Worm (Caenorhabditis elegans) whole organism, L2 larva: Measurements from ENCODE around the gene rpb-6.
A peak's percentile ranks its signal among the peaks of the same experiment; 100 is the strongest.

ENCODE experiments used
- C34F6.9 ChIP-seq: fragments of 150-350 bp; optimal IDR thresholded peaks from 2 replicates; lab custom pipeline; 2014; ENCODE audit warnings: missing biosample characterization, missing genetic modification characterization
- R02D3.7 ChIP-seq: fragments of 150-350 bp; optimal IDR thresholded peaks from 2 replicates; lab custom pipeline; 2014; ENCODE audit warnings: missing biosample characterization, missing genetic modification characterization
- ZK546.5 ChIP-seq: sonication (generic microtip); optimal IDR thresholded peaks from 2 replicates; lab custom pipeline; 2017; ENCODE audit warnings: missing biosample characterization, missing genetic modification characterization
- aly-2 ChIP-seq: fragments of 150-350 bp; optimal IDR thresholded peaks from 2 replicates; lab custom pipeline; 2014; ENCODE audit warnings: missing biosample characterization, missing genetic modification characterization
- ceh-16 ChIP-seq: fragments of 150-350 bp; optimal IDR thresholded peaks from 2 replicates; lab custom pipeline; 2014; ENCODE audit warnings: missing biosample characterization, missing genetic modification characterization
- ceh-82 ChIP-seq: fragments of 150-350 bp; optimal IDR thresholded peaks from 2 replicates; lab custom pipeline; 2014; ENCODE audit warnings: missing biosample characterization, missing genetic modification characterization
- crh-2 ChIP-seq: sonication (generic microtip); optimal IDR thresholded peaks from 2 replicates; lab custom pipeline; 2017; ENCODE audit warnings: missing biosample characterization, missing genetic modification characterization
- dmd-4 ChIP-seq: sonication (generic microtip); optimal IDR thresholded peaks from 2 replicates; lab custom pipeline; 2017; ENCODE audit warnings: missing biosample characterization, missing genetic modification characterization
- egl-27 ChIP-seq: sonication (generic microtip); optimal IDR thresholded peaks from 3 replicates; lab custom pipeline; 2017; ENCODE audit warnings: missing biosample characterization, missing genetic modification reagents, missing genetic modification characterization
- elt-1 ChIP-seq: fragments of 150-350 bp; optimal IDR thresholded peaks from 2 replicates; lab custom pipeline; 2014; ENCODE audit warnings: missing biosample characterization, missing genetic modification characterization
- elt-3 ChIP-seq: sonication (generic microtip); optimal IDR thresholded peaks from 2 replicates; lab custom pipeline; 2017; ENCODE audit warnings: missing biosample characterization, missing genetic modification characterization
- fos-1 ChIP-seq: fragments of 150-350 bp; optimal IDR thresholded peaks from 2 replicates; lab custom pipeline; 2014; ENCODE audit warnings: missing biosample characterization, missing genetic modification characterization
- gmeb-1 ChIP-seq: fragments of 150-350 bp; optimal IDR thresholded peaks from 2 replicates; lab custom pipeline; 2014; ENCODE audit warnings: missing biosample characterization, missing genetic modification characterization
- lin-11 ChIP-seq: fragments of 150-350 bp; sonication (generic microtip); optimal IDR thresholded peaks from 2 replicates; lab custom pipeline; 2014; ENCODE audit warnings: missing biosample characterization, missing genetic modification characterization, inconsistent platforms, mixed read lengths
- lin-13 ChIP-seq: fragments of 150-350 bp; optimal IDR thresholded peaks from 2 replicates; lab custom pipeline; 2014; ENCODE audit warnings: missing biosample characterization, missing genetic modification reagents, missing genetic modification characterization
- lin-39 ChIP-seq: fragments of 150-350 bp; optimal IDR thresholded peaks from 2 replicates; lab custom pipeline; 2014; ENCODE audit warnings: missing biosample characterization, missing genetic modification reagents, missing genetic modification characterization
- lsy-2 ChIP-seq, 2 experiments: fragments of 150-350 bp in 1 of 2; sonication (generic microtip) in 1 of 2; optimal IDR thresholded peaks; 2 replicates each; lab custom pipeline; 2014 to 2017; ENCODE audit warnings: missing biosample characterization in 2 of 2, missing genetic modification characterization in 2 of 2
- mab-5 ChIP-seq: fragments of 150-350 bp; optimal IDR thresholded peaks from 2 replicates; lab custom pipeline; 2014; ENCODE audit warnings: missing biosample characterization, missing genetic modification characterization
- mdl-1 ChIP-seq, 2 experiments: fragments of 150-350 bp in 1 of 2; sonication (generic microtip) in 1 of 2; optimal IDR thresholded peaks; 2 replicates each; lab custom pipeline; 2017; ENCODE audit warnings: missing biosample characterization in 2 of 2, missing genetic modification characterization in 2 of 2
- nhr-10 ChIP-seq: sonication (generic microtip); optimal IDR thresholded peaks from 2 replicates; lab custom pipeline; 2017; ENCODE audit warnings: missing biosample characterization, missing genetic modification characterization
- nhr-11 ChIP-seq: fragments of 150-350 bp; optimal IDR thresholded peaks from 2 replicates; lab custom pipeline; 2014; ENCODE audit warnings: missing biosample characterization, missing genetic modification characterization
- nhr-129 ChIP-seq: fragments of 150-350 bp; optimal IDR thresholded peaks from 2 replicates; lab custom pipeline; 2014; ENCODE audit warnings: missing biosample characterization, missing genetic modification characterization
- nhr-21 ChIP-seq: fragments of 150-350 bp; optimal IDR thresholded peaks from 2 replicates; lab custom pipeline; 2014; ENCODE audit warnings: missing biosample characterization, missing genetic modification characterization
- nhr-23 ChIP-seq: fragments of 150-350 bp; optimal IDR thresholded peaks from 2 replicates; lab custom pipeline; 2014; ENCODE audit warnings: missing biosample characterization, missing genetic modification reagents, missing genetic modification characterization
- nhr-237 ChIP-seq: fragments of 150-350 bp; optimal IDR thresholded peaks from 2 replicates; lab custom pipeline; 2014; ENCODE audit warnings: missing biosample characterization, missing genetic modification characterization
- nhr-25 ChIP-seq: fragments of 150-350 bp; sonication (generic microtip); optimal IDR thresholded peaks from 3 replicates; lab custom pipeline; 2014; ENCODE audit warnings: missing biosample characterization, missing genetic modification characterization
- nhr-6 ChIP-seq: fragments of 150-350 bp; optimal IDR thresholded peaks from 2 replicates; lab custom pipeline; 2014; ENCODE audit warnings: missing biosample characterization, missing genetic modification characterization
- peb-1 ChIP-seq: fragments of 150-350 bp; optimal IDR thresholded peaks from 2 replicates; lab custom pipeline; 2014; ENCODE audit warnings: missing biosample characterization, missing genetic modification characterization
- sem-4 ChIP-seq: fragments of 150-350 bp; optimal IDR thresholded peaks from 2 replicates; lab custom pipeline; 2014; ENCODE audit warnings: missing biosample characterization, missing genetic modification reagents, missing genetic modification characterization
- skn-1 ChIP-seq: sonication (generic microtip); optimal IDR thresholded peaks from 2 replicates; lab custom pipeline; 2017; ENCODE audit warnings: missing biosample characterization, missing genetic modification characterization
- sma-3 ChIP-seq: sonication (generic microtip); optimal IDR thresholded peaks from 2 replicates; lab custom pipeline; 2016; ENCODE audit warnings: missing genetic modification reagents, missing genetic modification characterization, missing compliant biosample characterization
- sma-9 ChIP-seq, 2 experiments: fragments of 150-350 bp in 1 of 2; sonication (generic microtip) in 1 of 2; optimal IDR thresholded peaks; 2 replicates each; lab custom pipeline; 2014 to 2016; ENCODE audit warnings: missing genetic modification characterization in 2 of 2, mild to moderate bottlenecking in 1 of 2, missing biosample characterization in 1 of 2, missing compliant biosample characterization in 1 of 2, missing genetic modification reagents in 1 of 2, moderate library complexity in 1 of 2
- unc-39 ChIP-seq: fragments of 150-350 bp; optimal IDR thresholded peaks from 2 replicates; lab custom pipeline; 2014; ENCODE audit warnings: missing biosample characterization, missing genetic modification characterization
- unc-55 ChIP-seq: fragments of 150-350 bp; sonication (generic microtip); optimal IDR thresholded peaks from 3 replicates; lab custom pipeline; 2014; ENCODE audit warnings: missing biosample characterization, missing genetic modification reagents, missing genetic modification characterization
- unc-62 ChIP-seq: fragments of 150-350 bp; optimal IDR thresholded peaks from 2 replicates; lab custom pipeline; 2014; ENCODE audit warnings: missing biosample characterization, missing genetic modification reagents, missing genetic modification characterization
- zag-1 ChIP-seq: fragments of 150-350 bp; optimal IDR thresholded peaks from 2 replicates; lab custom pipeline; 2014; ENCODE audit warnings: missing biosample characterization, missing genetic modification characterization
- ztf-1 ChIP-seq: fragments of 200-800 bp; sonication (Bioruptor generic); conservative IDR thresholded peaks from 2 replicates; pipeline ENCODE4 v1.3.6; 2022; ENCODE audit warnings: missing genetic modification characterization, missing compliant biosample characterization
- ztf-11 ChIP-seq: sonication (generic microtip); optimal IDR thresholded peaks from 2 replicates; lab custom pipeline; 2017; ENCODE audit warnings: missing biosample characterization, missing genetic modification characterization
- ztf-4 ChIP-seq: fragments of 150-350 bp; optimal IDR thresholded peaks from 2 replicates; lab custom pipeline; 2014; ENCODE audit warnings: missing biosample characterization, missing genetic modification characterization

Gene rpb-6

ce11 chrII:10578843-10579430 lies at the start of gene rpb-6:
rpb-6 (plus strand) TSS chrII:10579380.
- peak; percentile 78 for TF ChIP-seq gmeb-1
- peak in 1 of 2 experiments; percentile 59 for TF ChIP-seq lsy-2 (tag; optimal IDR thresholded peaks at IDR 0.05; lab: Kevin White, UChicago)
- TF ChIP-seq sma-3 (GFP tag; lab: Kevin White, UChicago) = no peak
- no peak for TF ChIP-seq ztf-4 (tag; lab: Kevin White, UChicago)
- TF ChIP-seq mab-5 (tag; lab: Kevin White, UChicago) = no peak
- peak; percentile 56 for TF ChIP-seq unc-55 (GFP tag; lab: Kevin White, UChicago)

- no peak for TF ChIP-seq sem-4 (tag; lab: Kevin White, UChicago)
- TF ChIP-seq, all 48 proteins: peak for 0
These were observed 48.3 kb upstream of the rpb-6 start for ce11 chrII:10530907-10531306.

- TF ChIP-seq nhr-11 = no peak
- no peak for TF ChIP-seq lin-13 (GFP tag; lab: Kevin White, UChicago)
- TF ChIP-seq mab-5 (tag; lab: Kevin White, UChicago) = no peak
- TF ChIP-seq R02D3.7 (tag; lab: Kevin White, UChicago) = no peak
- no peak for TF ChIP-seq egl-27 (tag; lab: Kevin White, UChicago)
- no peak for TF ChIP-seq gmeb-1
- TF ChIP-seq peb-1 (tag; lab: Kevin White, UChicago) = no peak
- TF ChIP-seq unc-39 (tag; lab: Kevin White, UChicago) = no peak
- TF ChIP-seq ceh-16 (tag; lab: Kevin White, UChicago) = no peak
These were observed 47.6 kb upstream of the rpb-6 start for ce11 chrII:10531604-10532003.

ce11 chrII:10533985-10534384 lies 45.2 kb upstream of the rpb-6 start:
- TF ChIP-seq peb-1 (tag; lab: Kevin White, UChicago) (no peak), lin-11 (tag; lab: Kevin White, UChicago) (no peak), sem-4 (tag; lab: Kevin White, UChicago) (no peak), ceh-82 (tag; lab: Kevin White, UChicago) (no peak), elt-3 (tag; lab: Kevin White, UChicago) (no peak), sma-3 (GFP tag; lab: Kevin White, UChicago) (no peak), nhr-237 (no peak), ztf-1 (GFP tag; lab: Robert Waterston, UW) (no peak), mab-5 (tag; lab: Kevin White, UChicago) (no peak), unc-62 (GFP tag; lab: Kevin White, UChicago) (no peak), nhr-21 (tag; lab: Kevin White, UChicago) (no peak)

- TF ChIP-seq elt-1 (tag; lab: Kevin White, UChicago) (no peak), ztf-11 (tag; lab: Kevin White, UChicago) (no peak), lin-11 (tag; lab: Kevin White, UChicago) (no peak), nhr-129 (tag; lab: Kevin White, UChicago) (no peak), C34F6.9 (no peak), dmd-4 (tag; lab: Kevin White, UChicago) (no peak), aly-2 (no peak), sma-9 (GFP tag; optimal IDR thresholded peaks at IDR 0.05; lab: Kevin White, UChicago) (no peak), sma-9 (tag; optimal IDR thresholded peaks at IDR 0.05; lab: Kevin White, UChicago) (no peak), ztf-4 (tag; lab: Kevin White, UChicago) (no peak), mdl-1 (tag; optimal IDR thresholded peaks at IDR 0.05; lab: Kevin White, UChicago) (no peak)
- TF ChIP-seq, all 48 proteins: peak for 0
These were observed 41.6 kb upstream of the rpb-6 start, which contains the start of gene R166.2 for ce11 chrII:10537571-10537970. R166.2 (minus strand) TSS chrII:10537671.

- TF ChIP-seq peb-1 (tag; lab: Kevin White, UChicago) = no peak
- no peak for TF ChIP-seq lin-11 (tag; lab: Kevin White, UChicago)
- no peak for TF ChIP-seq aly-2
- no peak for TF ChIP-seq skn-1 (tag; lab: Kevin White, UChicago)
- TF ChIP-seq nhr-25 (tag; lab: Kevin White, UChicago) = peak; percentile 71
- TF ChIP-seq ceh-82 (tag; lab: Kevin White, UChicago) = no peak
- no peak for TF ChIP-seq egl-27 (tag; lab: Kevin White, UChicago)
- TF ChIP-seq nhr-11 = no peak
- TF ChIP-seq sma-9 (GFP tag; optimal IDR thresholded peaks at IDR 0.05; lab: Kevin White, UChicago) = peak; percentile 67
- TF ChIP-seq sma-9 (tag; optimal IDR thresholded peaks at IDR 0.05; lab: Kevin White, UChicago) = no peak
- no peak for TF ChIP-seq ztf-4 (tag; lab: Kevin White, UChicago)
- peak; percentile 58 for TF ChIP-seq crh-2 (tag; lab: Kevin White, UChicago)
- peak; percentile 63 for TF ChIP-seq C34F6.9
- no peak for TF ChIP-seq ZK546.5 (tag; lab: Kevin White, UChicago)
- peak; percentile 38 for TF ChIP-seq fos-1
- TF ChIP-seq elt-1 (tag; lab: Kevin White, UChicago) = no peak
- TF ChIP-seq mdl-1 (tag; optimal IDR thresholded peaks at IDR 0.05; lab: Kevin White, UChicago) = no peak
- no peak for TF ChIP-seq mab-5 (tag; lab: Kevin White, UChicago)
- TF ChIP-seq zag-1 (tag; lab: Kevin White, UChicago) = no peak
- peak; percentile 72 for TF ChIP-seq gmeb-1
- TF ChIP-seq nhr-23 (tag; lab: Kevin White, UChicago) = no peak
- TF ChIP-seq lsy-2 (tag; optimal IDR thresholded peaks at IDR 0.05; lab: Kevin White, UChicago) = peak; percentile 48 to 80
- TF ChIP-seq nhr-10 (tag; lab: Kevin White, UChicago) = no peak
- no peak for TF ChIP-seq nhr-237
- TF ChIP-seq ztf-11 (tag; lab: Kevin White, UChicago) = no peak
- no peak for TF ChIP-seq nhr-129 (tag; lab: Kevin White, UChicago)
- TF ChIP-seq lin-39 (tag; lab: Kevin White, UChicago) = no peak
- peak; percentile 44 for TF ChIP-seq nhr-21 (tag; lab: Kevin White, UChicago)
- TF ChIP-seq nhr-6 (tag; lab: Kevin White, UChicago) = no peak
These were observed 41.2 kb upstream of the rpb-6 start for ce11 chrII:10537988-10538387.
